Fruit fly (Drosophila melanogaster): ENCODE results near the gene CG32809.

CG32809 gene

DNA sequence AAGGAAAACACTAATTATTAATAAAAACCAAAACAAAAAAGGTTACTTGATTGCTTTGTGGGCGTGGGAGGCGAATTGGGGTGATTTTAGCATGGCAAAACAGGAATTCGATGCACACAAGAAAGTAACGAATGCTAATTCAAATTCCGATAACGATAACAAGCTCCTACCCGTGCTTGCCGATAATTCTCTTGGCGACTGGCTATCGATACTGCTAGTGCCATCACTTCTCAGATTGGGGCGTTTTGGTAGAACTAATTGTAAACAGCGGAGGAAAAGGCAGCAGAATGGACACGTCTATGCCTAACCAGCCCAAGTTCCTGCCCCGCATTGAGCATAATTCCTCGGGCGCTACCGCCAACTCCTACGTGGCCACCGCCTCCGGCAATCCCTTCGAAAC is 27.7 kb downstream of the CG32809 start, which contains the start of gene dor:
dor (plus strand) TSS at position 217 of the 400 bp plus-strand sequence.
- TF ChIP-seq Mnt (GFP tag; optimal IDR thresholded peaks at IDR 0.05) (no peak), bab1 (GFP tag; optimal IDR thresholded peaks at IDR 0.05) (peak; percentile 24)

DNA sequence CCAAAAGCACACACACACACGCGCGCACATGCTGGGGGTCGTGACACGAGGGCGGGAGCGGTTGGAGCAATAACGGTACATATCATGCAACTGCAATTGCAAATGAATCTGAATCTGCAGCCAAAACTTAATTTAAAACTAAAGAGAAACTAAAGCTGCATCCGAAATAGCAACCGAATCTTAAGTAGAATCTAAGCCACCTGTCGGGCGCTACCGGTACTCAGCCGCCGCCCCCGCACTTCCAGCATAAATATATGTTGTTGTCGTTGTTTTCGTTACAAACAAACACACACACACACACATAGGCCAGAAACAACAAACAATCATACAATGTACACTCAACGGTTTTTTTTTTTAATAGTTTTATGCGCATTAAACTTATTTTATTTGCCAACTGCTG is 32.3 kb downstream of the CG32809 start:
- no peak for TF ChIP-seq Crg-1 (GFP tag; optimal IDR thresholded peaks at IDR 0.05)
- no peak for TF ChIP-seq CG7045 (GFP tag; optimal IDR thresholded peaks at IDR 0.05)

DNA sequence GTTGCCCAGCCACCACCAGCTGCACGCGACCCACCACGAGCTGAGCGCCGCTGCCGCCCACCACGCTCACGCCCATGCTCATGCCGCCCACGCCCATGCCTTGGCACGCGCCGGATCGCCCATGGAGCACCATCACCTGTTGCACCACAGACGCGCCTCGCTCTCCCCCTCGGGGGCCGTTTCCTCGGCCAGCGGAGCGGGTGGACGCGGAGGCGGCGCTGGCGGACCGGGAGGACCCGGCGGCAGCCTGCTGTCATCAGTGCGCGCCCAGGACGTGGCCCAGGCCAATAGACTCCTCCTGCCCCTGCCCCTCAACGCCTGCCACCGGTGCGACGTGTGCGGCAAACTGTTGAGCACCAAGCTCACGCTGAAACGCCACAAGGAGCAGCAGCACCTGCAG is 44.7 kb downstream of the CG32809 start:
- no peak for TF ChIP-seq Mnt (GFP tag; optimal IDR thresholded peaks at IDR 0.05)
- TF ChIP-seq toe (GFP tag; optimal IDR thresholded peaks at IDR 0.05) = no peak
- no peak for TF ChIP-seq CG7101 (tag; optimal IDR thresholded peaks at IDR 0.05)
- no peak for TF ChIP-seq Hr96 (GFP tag; optimal IDR thresholded peaks at IDR 0.05)
- TF ChIP-seq tj (GFP tag; optimal IDR thresholded peaks at IDR 0.05) = no peak
- TF ChIP-seq Clk (GFP tag; optimal IDR thresholded peaks at IDR 0.05) = no peak
- TF ChIP-seq CG12768 (GFP tag; optimal IDR thresholded peaks at IDR 0.05) = no peak
- TF ChIP-seq bab1 (GFP tag; optimal IDR thresholded peaks at IDR 0.05) = no peak

DNA sequence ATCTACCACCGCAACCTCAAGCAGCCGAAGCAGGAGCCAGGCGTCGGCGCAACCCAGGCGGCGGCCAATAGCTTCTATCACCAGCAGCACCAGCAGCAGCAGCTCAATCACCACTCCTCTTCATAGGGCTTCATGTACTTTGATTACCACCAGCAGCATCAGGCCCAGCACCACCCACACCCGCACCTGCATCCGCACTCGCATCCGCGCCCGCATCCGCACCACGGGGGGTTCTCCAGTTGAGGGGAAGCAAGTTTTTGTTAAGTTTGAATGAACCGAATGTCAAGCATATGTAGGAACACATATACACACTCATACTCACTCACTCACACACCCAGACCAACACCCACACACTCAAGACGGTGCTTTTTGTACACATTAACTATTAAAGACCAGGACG is 48.9 kb downstream of the CG32809 start:
- TF ChIP-seq pad (GFP tag; optimal IDR thresholded peaks at IDR 0.05) = no peak
- TF ChIP-seq bab1 (GFP tag; optimal IDR thresholded peaks at IDR 0.05) = no peak
- TF ChIP-seq cic (GFP tag; optimal IDR thresholded peaks at IDR 0.05) = no peak
- no peak for TF ChIP-seq CG7045 (GFP tag; optimal IDR thresholded peaks at IDR 0.05)
- no peak for TF ChIP-seq cnc (optimal IDR thresholded peaks at IDR 0.05)
- no peak for TF ChIP-seq CG7101 (tag; optimal IDR thresholded peaks at IDR 0.05)
- no peak for TF ChIP-seq CG33017 (tag; optimal IDR thresholded peaks at IDR 0.05)
- no peak for TF ChIP-seq Clk (GFP tag; optimal IDR thresholded peaks at IDR 0.05)
- TF ChIP-seq Mnt (GFP tag; optimal IDR thresholded peaks at IDR 0.05) = no peak
- no peak for TF ChIP-seq CG14711 (tag; optimal IDR thresholded peaks at IDR 0.05)
- TF ChIP-seq Hr96 (GFP tag; optimal IDR thresholded peaks at IDR 0.05) = no peak
- TF ChIP-seq CG11617 (GFP tag; optimal IDR thresholded peaks at IDR 0.05) = no peak
- no peak for TF ChIP-seq CG12768 (GFP tag; optimal IDR thresholded peaks at IDR 0.05)
- TF ChIP-seq toe (GFP tag; optimal IDR thresholded peaks at IDR 0.05) = no peak
- no peak for TF ChIP-seq ovo (GFP tag; optimal IDR thresholded peaks at IDR 0.05)
- TF ChIP-seq CG1620 (GFP tag; optimal IDR thresholded peaks at IDR 0.05) = no peak
- TF ChIP-seq Crg-1 (GFP tag; optimal IDR thresholded peaks at IDR 0.05) = no peak
- no peak for TF ChIP-seq tj (GFP tag; optimal IDR thresholded peaks at IDR 0.05)
- no peak for TF ChIP-seq CG5204 (GFP tag; optimal IDR thresholded peaks at IDR 0.05)
- no peak for TF ChIP-seq kay (GFP tag; ENCODE audit: borderline replicate concordance)

DNA sequence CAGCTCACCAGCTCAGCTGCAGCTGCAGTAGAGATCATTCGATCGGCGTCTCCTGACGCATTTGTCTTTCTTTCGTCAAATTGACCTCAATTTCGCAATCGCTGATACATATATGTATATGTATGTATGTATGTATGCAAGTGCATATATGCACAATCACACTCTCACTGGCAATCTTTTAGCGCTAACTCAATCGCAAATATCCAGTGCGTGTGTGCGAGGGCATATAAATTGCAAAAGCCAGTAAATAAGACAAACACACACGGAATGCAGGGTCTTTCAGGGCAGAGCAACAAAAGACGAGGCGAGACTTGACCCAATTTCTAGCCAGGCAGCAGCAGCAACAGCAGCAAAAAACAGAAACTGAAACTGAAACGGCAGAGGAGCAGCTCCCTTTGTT is 65.0 kb downstream of the CG32809 start:
- TF ChIP-seq Clk (GFP tag; optimal IDR thresholded peaks at IDR 0.05) (no peak), ovo (GFP tag; optimal IDR thresholded peaks at IDR 0.05) (no peak), pad (GFP tag; optimal IDR thresholded peaks at IDR 0.05) (no peak)

DNA sequence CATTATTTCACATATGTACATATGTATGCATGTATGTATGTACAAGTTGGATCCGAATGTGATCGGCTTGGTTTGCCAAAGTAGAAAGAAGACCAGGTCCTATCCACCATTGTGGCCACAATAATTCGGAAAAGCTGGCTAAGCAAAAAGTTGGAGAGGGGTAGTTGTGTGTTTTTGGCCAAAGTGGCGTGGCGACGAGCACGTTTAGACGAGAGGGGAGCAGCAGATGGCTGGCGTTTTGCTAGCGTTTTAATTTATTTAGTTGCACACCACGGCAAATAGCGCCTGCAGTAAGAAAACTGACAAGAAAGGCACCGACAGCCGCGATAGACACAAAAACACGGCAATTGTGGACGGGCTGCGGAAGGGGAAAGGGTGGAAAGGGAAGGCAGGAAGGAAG is 67.4 kb downstream of the CG32809 start:
- TF ChIP-seq tj (GFP tag; optimal IDR thresholded peaks at IDR 0.05) (peak; percentile 97), Clk (GFP tag; optimal IDR thresholded peaks at IDR 0.05) (no peak), pad (GFP tag; optimal IDR thresholded peaks at IDR 0.05) (peak; percentile 13)

DNA sequence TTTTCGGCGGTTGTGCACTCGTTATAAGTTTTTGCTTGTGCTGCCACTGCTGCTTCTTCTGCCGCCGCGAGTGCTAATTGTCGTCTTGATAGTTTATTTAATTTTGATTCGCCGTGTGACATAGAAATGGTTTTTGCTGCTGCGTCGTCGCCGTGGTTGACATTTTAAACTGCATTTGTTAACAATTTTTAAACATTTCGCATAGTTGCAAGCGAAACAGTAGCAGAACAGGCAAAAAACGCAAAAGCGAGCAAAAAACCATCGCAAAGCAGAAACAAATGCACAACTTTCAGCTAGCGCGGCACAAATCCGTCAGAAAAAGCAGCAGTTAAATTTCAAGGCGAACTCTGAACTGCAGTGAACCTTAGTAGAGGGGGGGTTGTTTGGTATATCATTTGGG is 68.9 kb downstream of the CG32809 start:
- TF ChIP-seq Mnt (GFP tag; optimal IDR thresholded peaks at IDR 0.05) (no peak), tj (GFP tag; optimal IDR thresholded peaks at IDR 0.05) (peak; percentile 96)

DNA sequence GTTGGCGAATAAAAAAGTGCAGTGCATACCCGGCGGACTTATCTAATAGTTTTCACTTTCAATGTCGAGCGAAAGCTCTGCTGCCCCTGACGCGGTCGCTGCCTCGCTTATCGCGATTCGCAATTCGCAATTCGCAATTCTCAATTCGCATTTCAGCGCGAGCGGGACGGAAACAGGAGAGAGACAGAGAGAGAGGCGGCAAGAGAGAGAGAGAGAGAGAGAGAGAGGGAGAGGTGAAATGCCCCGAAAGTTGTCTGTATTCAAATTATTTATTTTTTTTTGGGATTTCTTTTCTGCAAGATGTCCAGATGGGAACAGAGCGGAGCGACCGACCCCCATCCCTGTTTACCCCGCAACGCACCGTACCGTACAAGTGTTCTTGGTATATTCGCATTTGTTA is 69.4 kb downstream of the CG32809 start:
- TF ChIP-seq tj (GFP tag; optimal IDR thresholded peaks at IDR 0.05) = no peak
